Worm (Caenorhabditis elegans) whole organism, L4/young adult: ENCODE measurements around the gene C44H4.4.

Experiments used
- W03F9.2 ChIP-seq: fragments of 150-350 bp; optimal IDR thresholded peaks from 2 replicates; lab custom pipeline; 2014; ENCODE audit warnings: missing biosample characterization, missing genetic modification characterization
- dao-5 ChIP-seq: sonication (generic microtip); optimal IDR thresholded peaks from 2 replicates; lab custom pipeline; 2016; ENCODE audit warnings: missing genotype, missing genetic modification characterization, moderate library complexity, missing compliant biosample characterization
- him-1 ChIP-seq: sonication (generic microtip); optimal IDR thresholded peaks from 2 replicates; lab custom pipeline; 2016; ENCODE audit warnings: missing genotype, missing genetic modification reagents, missing genetic modification characterization, missing compliant biosample characterization

The C44H4.4 gene

DNA sequence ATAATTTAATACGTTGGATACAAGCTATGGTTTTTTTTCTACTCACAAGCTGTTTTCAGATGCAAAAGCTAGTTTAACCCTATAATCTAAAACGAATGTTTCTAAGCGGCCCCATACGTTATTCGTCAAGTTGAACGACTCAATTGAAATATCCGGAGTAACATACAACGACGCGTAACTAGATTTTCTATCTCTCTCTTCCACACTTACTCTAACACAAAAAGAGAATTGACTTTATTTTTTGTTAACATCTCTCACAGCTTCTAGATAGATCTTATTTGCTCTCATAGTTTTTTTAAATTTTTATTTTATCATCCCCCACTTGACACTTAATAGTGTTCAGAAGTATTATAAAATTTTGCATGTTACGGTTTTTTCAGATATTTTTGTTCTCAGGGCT, 4.3 kb upstream of the C44H4.4 start:
- TF ChIP-seq him-1 (no peak), W03F9.2 (tag; lab: Kevin White, UChicago) (no peak), dao-5 (no peak)

DNA sequence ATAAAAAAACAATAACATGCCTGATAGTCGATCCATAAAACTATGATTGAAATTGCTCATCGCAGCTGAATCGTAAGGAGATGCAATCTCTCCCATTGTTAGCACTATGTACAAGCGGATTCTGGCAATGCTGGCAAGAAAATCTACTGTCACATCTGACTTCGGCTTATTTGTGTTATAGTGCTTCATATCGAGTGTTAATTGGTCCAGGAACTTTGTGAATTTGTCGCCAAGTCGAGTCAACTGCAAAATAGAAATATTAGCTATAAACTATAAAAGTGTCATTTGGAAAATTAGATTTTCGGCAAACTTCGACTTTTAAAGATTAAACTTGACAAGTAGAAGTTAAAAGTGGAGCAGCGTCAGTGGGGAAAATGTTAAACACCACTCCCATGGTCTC, 4.6 kb downstream of the C44H4.4 start:
- TF ChIP-seq him-1: no peak
- TF ChIP-seq dao-5: no peak
- TF ChIP-seq W03F9.2 (tag; lab: Kevin White, UChicago): no peak

DNA sequence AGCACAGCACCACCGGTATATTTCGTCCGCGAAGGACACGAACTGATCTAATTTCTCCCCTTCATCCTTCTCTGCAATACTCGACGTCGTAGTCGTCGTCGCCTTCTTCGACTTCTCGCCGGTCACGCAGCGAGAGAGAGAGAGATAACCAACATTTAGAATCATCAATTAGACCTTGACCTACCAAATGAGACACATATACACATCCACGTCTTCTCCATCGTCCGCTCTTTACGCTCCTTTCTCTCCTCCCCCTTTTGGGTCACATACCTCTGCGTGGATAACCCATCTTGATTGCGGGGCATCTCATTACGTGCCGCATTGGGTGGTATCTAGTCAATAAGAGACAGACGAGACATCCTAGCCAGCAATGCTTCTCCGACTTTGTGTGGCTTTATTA, 7.5 kb downstream of the C44H4.4 start, which contains the start of gene sym-1:
sym-1 (plus strand) TSS at position 194 of the 400 bp plus-strand sequence.
- no peak for TF ChIP-seq dao-5

DNA sequence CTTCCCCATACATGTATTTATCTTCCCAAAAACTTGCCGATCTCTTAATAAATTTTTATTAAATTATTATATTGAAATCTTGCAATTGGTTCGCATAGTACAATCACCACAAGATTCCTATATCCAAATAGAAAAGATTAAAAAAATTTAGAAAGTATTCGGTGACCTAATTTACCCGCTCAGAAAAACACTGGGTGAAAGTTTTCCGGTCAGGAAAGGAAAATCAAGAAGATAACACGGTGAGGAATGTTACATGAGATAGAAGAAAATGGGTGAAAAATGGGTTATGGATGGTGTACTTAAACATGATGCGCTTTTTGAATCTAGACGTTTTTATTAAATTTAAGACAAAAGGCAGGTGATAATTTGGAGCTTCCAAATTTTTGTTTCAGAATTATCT, 8.0 kb downstream of the C44H4.4 start:
- TF ChIP-seq dao-5 (no peak), W03F9.2 (tag; lab: Kevin White, UChicago) (no peak), him-1 (no peak)

DNA sequence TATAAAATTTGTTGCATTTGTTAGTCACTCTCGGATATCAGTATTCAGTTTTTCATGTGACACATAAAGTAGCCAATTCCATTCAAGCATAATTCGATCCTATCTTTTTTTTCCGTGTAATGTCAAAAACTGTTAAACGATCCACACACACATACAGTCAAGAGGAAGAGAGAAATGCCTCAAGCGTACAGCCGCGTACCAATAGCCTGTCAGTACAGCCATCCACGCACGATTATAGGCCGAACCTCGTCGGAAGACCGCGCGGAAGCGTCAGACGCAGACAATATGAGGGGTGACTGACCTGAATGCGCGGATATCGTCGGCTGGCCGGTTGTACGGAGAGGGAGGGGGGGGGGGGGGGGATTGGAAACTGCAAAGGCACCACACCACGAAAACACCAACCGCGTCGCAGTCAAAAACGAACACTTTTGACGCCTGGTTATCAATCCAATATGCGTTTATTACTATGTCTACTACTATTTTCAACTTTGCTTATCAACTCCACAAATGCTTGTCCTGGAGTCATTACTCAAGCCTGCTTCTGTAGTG, 11.2 kb downstream of the C44H4.4 start, which contains the start of gene let-4:
let-4 (plus strand) TSS at position 357 of the 549 bp plus-strand sequence.
- TF ChIP-seq dao-5 (no peak), W03F9.2 (tag; lab: Kevin White, UChicago) (no peak), him-1 (no peak)

DNA sequence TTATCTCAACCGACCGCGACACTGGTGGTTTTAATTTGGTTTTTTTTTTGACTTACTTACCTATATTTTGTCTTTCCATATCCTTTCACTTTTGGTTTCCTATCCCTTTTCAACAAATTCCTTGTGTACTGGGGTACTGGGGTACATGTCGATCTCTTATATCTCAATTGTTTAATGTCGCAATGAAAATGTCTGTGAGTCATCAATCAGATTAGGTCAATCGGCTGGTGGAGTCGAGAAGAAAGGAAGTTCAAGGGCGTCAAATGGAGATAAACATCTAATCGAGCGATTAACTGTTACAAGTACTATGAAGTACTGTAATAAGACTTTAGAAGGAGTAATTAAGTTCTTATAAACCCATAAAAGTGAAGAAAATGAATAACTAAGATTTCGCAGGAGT, 13.0 kb downstream of the C44H4.4 start:
- no peak for TF ChIP-seq him-1
- no peak for TF ChIP-seq W03F9.2 (tag; lab: Kevin White, UChicago)
- TF ChIP-seq dao-5: no peak

DNA sequence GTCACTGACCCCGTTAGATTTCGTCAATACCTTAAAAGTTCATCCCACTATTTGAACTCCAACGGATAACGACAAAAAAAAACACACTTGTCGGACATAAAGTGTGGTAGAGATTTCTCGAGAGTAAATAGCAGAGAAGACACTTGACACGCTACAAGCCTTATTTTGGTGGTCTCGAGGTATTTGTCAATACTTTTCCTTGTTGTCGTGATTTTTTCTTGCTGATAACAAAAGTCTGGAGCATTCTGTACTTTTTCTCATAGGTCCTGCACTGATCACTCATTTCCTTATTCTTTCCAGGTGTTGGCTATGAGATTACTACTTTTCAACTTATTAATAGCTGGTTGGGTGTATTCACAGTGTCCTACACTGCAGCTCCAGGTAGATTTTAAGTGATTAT, 16.5 kb downstream of the C44H4.4 start, which contains the start of gene lron-1:
lron-1 (plus strand) TSS at position 301 of the 400 bp plus-strand sequence.
- TF ChIP-seq W03F9.2 (tag; lab: Kevin White, UChicago) (no peak), dao-5 (no peak), him-1 (no peak)

DNA sequence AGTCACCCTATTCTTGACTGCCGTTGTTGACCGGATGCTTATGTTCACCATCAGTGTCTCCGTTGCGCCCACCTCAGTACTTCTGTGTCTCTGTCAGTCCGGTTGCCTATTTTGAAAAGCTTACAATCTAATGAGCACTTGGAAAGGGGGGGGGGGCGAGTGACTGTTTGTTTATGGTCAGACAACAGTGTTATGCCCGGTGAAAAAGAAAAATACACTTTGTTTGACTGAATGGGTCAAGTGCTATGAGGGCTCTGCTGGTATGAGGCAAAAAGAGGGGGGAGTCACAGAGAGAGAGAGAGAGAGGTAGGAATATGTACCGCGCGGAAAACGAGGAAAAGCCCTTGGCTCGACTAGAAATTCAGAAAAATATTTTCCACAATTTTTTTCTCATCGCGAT, 17.6 kb downstream of the C44H4.4 start:
- TF ChIP-seq dao-5 (no peak), W03F9.2 (tag; lab: Kevin White, UChicago) (no peak), him-1 (no peak)

DNA sequence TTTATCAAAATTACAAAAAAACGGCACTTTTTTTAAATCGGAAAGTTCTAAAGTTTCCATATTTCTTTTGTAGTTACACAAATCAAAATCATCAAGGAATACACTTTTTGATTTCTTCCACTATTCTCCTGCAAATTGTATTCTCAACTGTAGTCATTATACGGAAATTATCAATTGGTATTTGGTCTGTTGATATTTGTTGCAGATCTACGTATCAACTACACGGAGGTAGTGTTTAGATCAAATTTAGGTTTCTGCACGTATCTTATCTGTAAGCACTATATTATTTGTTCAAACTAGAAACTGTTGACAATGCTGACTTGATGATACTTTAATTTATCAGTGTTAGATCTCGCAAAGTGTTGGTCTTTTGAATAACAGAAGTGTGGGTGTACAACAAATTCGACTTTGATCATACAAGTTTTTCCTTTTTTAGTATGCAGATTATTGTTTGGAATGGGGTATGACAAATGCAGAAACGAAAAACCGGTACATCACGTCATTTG, 20.6 kb downstream of the C44H4.4 start:
- no peak for TF ChIP-seq W03F9.2 (tag; lab: Kevin White, UChicago)
- TF ChIP-seq him-1: no peak
- no peak for TF ChIP-seq dao-5

DNA sequence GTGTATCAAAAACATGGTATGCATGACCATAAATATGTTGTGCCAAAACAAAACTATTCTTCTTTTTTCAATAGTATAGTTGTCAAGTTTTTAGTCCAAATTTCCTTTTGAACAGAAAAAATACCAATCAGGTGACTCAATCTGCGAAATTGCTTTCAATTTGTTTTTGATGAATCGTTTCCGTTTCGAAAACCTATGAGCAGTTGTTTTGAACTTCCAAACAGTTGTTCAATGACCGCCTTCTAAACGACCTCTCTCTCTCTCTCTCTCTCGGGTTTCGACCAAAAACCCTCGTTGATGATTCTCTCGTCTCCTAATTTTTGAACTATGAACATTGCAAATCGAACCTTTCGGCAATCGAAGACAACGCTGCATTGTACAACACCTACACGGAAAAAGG, 22.9 kb downstream of the C44H4.4 start:
- TF ChIP-seq dao-5 (no peak), him-1 (no peak), W03F9.2 (tag; lab: Kevin White, UChicago) (no peak)

DNA sequence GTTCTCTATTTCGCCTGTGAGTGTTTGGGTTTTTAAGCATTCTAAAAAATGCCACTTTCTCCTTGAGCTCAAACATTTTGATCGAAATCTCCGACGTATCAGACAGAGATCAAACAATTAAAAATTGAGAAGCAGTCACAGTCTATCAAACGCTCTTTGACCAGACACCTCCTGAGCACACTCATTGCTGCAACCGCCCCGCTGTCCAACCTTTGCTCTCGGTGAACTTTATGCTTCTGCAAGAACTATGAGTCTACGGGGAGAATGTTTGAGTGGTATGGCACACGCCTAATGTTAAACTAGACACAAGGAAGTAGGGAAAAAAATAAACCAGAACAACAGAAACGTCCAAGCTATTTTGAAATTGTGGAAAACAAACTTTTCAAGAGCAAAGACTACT, 23.7 kb downstream of the C44H4.4 start:
- no peak for TF ChIP-seq him-1
- no peak for TF ChIP-seq W03F9.2 (tag; lab: Kevin White, UChicago)
- TF ChIP-seq dao-5: no peak

DNA sequence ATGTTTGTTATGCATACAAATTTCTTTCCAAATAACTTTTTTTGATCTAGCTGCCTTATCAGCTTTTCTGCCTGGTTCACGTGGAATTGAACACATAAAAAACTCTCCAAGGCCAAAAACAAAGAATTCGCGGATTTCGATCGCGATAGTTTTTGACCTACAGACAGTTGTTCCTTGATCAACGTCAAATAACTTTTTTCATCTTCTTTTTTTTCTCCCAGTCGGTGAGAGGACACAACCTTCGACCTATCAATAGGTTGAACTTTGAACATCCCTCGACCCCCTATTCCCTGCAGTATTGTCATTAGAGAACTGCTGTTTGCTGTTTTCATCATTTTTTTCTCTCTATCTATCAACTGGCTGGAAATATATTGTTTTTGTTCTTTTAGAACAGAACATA, 25.1 kb downstream of the C44H4.4 start:
- TF ChIP-seq dao-5: no peak
- TF ChIP-seq W03F9.2 (tag; lab: Kevin White, UChicago): no peak
- TF ChIP-seq him-1: no peak

DNA sequence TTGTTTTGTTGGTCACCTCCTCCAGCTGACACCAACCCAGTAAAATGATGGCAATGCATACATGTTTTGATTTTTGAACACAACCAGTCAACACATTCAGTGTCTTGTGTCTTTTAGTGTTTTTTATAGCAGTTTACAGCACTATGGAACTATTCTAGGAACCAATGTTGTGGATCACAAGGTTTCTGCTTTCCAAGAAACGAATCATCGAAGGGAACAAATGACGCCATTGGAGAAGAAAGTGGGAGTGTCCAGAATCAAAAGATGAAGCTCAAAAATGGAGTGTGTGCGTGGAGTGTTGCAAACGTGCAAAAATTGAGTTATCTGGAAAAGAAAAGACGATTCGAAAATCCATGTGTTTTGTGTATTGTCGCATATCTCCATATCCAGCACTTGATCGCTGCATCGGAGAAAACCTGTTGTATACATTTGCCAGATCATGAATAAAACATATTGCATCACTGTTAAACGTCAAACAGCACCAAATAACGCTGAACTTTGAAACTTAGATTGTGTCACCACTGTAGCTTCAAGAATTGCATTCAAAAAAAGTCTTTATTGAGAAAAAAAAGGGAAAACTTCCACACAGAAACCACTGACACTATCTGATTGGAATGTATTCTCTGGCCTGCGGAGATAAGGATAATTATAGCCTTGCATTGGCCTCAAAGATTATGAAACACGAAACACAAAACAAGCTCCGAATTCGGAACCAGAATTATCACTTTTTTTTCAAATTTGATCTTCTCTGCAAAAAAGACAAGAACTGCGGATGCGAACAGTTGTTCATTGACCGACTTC, 26.4 kb downstream of the C44H4.4 start:
- TF ChIP-seq him-1 (no peak), dao-5 (no peak), W03F9.2 (tag; lab: Kevin White, UChicago) (no peak)

DNA sequence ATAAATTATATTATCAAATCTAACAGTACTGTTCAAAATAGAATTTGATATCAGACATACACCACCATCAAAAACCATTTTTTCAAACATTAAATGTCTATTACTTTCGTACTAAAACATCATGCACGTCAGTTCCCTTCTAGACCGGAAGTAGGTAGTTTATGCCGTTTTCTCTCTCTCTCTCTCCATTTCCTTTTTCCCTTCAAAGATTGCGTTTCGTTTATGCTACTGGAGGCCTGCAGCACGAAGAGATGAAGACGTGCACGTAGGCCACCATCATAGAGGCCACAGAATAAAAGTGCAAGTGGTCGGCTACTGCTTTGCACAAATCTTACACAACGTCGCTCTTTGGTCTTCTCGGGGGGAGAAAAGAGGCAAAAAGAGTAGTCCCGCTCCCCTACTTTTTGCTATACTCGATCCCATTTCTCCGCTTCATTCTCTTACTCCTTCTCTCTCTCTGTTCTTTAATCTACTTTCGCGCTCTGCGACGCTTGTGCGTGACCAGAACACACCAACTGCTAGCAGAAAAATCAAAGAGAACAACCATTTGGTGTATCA, 27.4 kb downstream of the C44H4.4 start:
- TF ChIP-seq him-1 (no peak), W03F9.2 (tag; lab: Kevin White, UChicago) (no peak), dao-5 (no peak)

DNA sequence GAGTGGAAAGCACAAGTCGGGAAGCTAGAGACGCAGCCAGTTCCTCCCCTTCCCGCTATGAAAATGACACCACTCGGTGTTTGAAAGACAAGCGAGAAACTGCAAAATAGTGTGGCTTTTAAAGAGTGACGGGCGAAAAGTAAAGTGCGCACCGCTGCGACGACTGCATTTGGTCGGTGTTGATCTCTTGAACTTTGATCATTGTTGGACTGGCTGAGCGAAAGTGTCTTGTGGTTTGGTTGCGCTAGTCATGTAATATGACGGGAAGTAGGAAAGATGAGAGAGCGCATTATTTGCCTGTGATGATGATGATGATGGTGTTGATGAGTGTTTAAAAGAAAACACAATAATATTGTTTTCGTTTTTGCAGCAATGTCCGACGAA, 28.6 kb downstream of the C44H4.4 start:
- peak; percentile 61 for TF ChIP-seq him-1
- TF ChIP-seq W03F9.2 (tag; lab: Kevin White, UChicago): peak; percentile 78
- TF ChIP-seq dao-5: no peak
